Worm (Caenorhabditis elegans) whole organism, L4 larva: Measurements from ENCODE around the gene ZK856.16.

Experiments used
- D1046.2 ChIP-seq: fragments of 200-800 bp; sonication (Bioruptor generic); IDR thresholded peaks from 2 replicates; pipeline ENCODE4 v1.3.6; 2022; ENCODE audit warnings: missing genetic modification characterization, missing compliant biosample characterization
- F49E8.2 ChIP-seq: sonication (generic microtip); optimal IDR thresholded peaks from 2 replicates; lab custom pipeline; 2016; ENCODE audit warnings: missing compliant biosample characterization, mild to moderate bottlenecking, missing genetic modification characterization, borderline replicate concordance
- T20F7.1 ChIP-seq: fragments of 200-800 bp; sonication (Bioruptor generic); optimal IDR thresholded peaks from 2 replicates; lab custom pipeline; 2018; ENCODE audit warnings: mild to moderate bottlenecking, missing genetic modification characterization, missing compliant biosample characterization
- T26A8.4 ChIP-seq: fragments of 200-800 bp; sonication (Bioruptor generic); IDR thresholded peaks from 2 replicates; pipeline ENCODE4 v1.3.6; 2022; ENCODE audit warnings: missing genetic modification characterization, missing compliant biosample characterization
- Y105C5A.15 ChIP-seq: fragments of 200-800 bp; sonication (Bioruptor generic); IDR thresholded peaks from 2 replicates; pipeline ENCODE4 v1.3.6; 2022; ENCODE audit warnings: missing genetic modification characterization, missing compliant biosample characterization
- Y75B8A.6 ChIP-seq: fragments of 200-800 bp; sonication (Bioruptor generic); IDR thresholded peaks from 2 replicates; pipeline ENCODE4 v1.3.6; 2022; ENCODE audit warnings: missing genetic modification reagents, missing genetic modification characterization, missing compliant biosample characterization
- ZK337.2 ChIP-seq: fragments of 200-800 bp; sonication (Bioruptor generic); IDR thresholded peaks from 2 replicates; pipeline ENCODE4 v1.3.6; 2022; ENCODE audit warnings: missing genetic modification reagents, missing genetic modification characterization, missing compliant biosample characterization
- ZK546.5 ChIP-seq, 2 experiments: sonication (generic microtip); optimal IDR thresholded peaks; 2 replicates each; lab custom pipeline; 2017; ENCODE audit warnings: missing biosample characterization in 2 of 2, missing genetic modification characterization in 2 of 2
- aha-1 ChIP-seq: fragments of 150-350 bp; peaks from one replicate; lab custom pipeline; 2014; ENCODE audit warnings: missing biosample characterization, missing genetic modification characterization
- ama-1 ChIP-seq: fragments of 150-350 bp; optimal IDR thresholded peaks from 2 replicates; lab custom pipeline; 2014; ENCODE audit warnings: inconsistent platforms, mixed read lengths
- ceh-20 ChIP-seq: fragments of 200-800 bp; sonication (Bioruptor generic); IDR thresholded peaks from 2 replicates; pipeline ENCODE4 v1.3.6; 2022; ENCODE audit warnings: missing genetic modification reagents, missing genetic modification characterization, missing compliant biosample characterization
- ceh-28 ChIP-seq: fragments of 150-350 bp; optimal IDR thresholded peaks from 2 replicates; lab custom pipeline; 2014; ENCODE audit warnings: missing biosample characterization, missing genetic modification reagents, missing genetic modification characterization
- ceh-32 ChIP-seq: sonication (generic microtip); optimal IDR thresholded peaks from 2 replicates; lab custom pipeline; 2016; ENCODE audit warnings: mild to moderate bottlenecking, missing genetic modification characterization, missing compliant biosample characterization; ENCODE audit not compliant: poor library complexity
- cey-2 ChIP-seq: sonication (generic microtip); optimal IDR thresholded peaks from 3 replicates; lab custom pipeline; 2017; ENCODE audit warnings: missing genetic modification characterization, mild to moderate bottlenecking, missing compliant biosample characterization, antibody characterized with exemption, borderline replicate concordance; ENCODE audit not compliant: insufficient read depth
- ctbp-1 ChIP-seq: fragments of 200-800 bp; sonication (Bioruptor generic); IDR thresholded peaks from 2 replicates; pipeline ENCODE4 v1.3.6; 2022; ENCODE audit warnings: missing genetic modification reagents, missing genetic modification characterization, missing compliant biosample characterization
- daf-16 ChIP-seq, 3 experiments: sonication (generic microtip); optimal IDR thresholded peaks; 2 replicates each; lab custom pipeline; 2016 to 2017; ENCODE audit warnings: missing genetic modification characterization in 3 of 3, missing genetic modification reagents in 3 of 3, mild to moderate bottlenecking in 2 of 3, missing compliant biosample characterization in 2 of 3, missing biosample characterization in 1 of 3, moderate library complexity in 1 of 3
- daf-19 ChIP-seq: fragments of 200-800 bp; sonication (Bioruptor generic); conservative IDR thresholded peaks from 2 replicates; pipeline ENCODE4 v1.3.6; 2022; ENCODE audit warnings: missing genetic modification characterization, missing compliant biosample characterization
- daf-8 ChIP-seq: fragments of 200-800 bp; sonication (Bioruptor generic); IDR thresholded peaks from 2 replicates; pipeline ENCODE4 v1.3.6; 2022; ENCODE audit warnings: missing genetic modification characterization, missing compliant biosample characterization
- dve-1 ChIP-seq: sonication (generic microtip); optimal IDR thresholded peaks from 2 replicates; lab custom pipeline; 2017; ENCODE audit warnings: antibody characterized with exemption, mild to moderate bottlenecking, missing genetic modification characterization, missing compliant biosample characterization; ENCODE audit not compliant: insufficient read depth
- hif-1 ChIP-seq, 2 experiments: sonication (generic microtip); optimal IDR thresholded peaks; 2 replicates each; lab custom pipeline; 2016 to 2017; ENCODE audit warnings: missing compliant biosample characterization in 2 of 2, missing genetic modification characterization in 2 of 2, missing genetic modification reagents in 2 of 2, missing genotype in 2 of 2, mild to moderate bottlenecking in 1 of 2
- hlh-11 ChIP-seq: fragments of 200-800 bp; sonication (Bioruptor generic); optimal IDR thresholded peaks from 2 replicates; lab custom pipeline; 2018; ENCODE audit warnings: mild to moderate bottlenecking, missing genetic modification characterization, missing compliant biosample characterization
- hlh-30 ChIP-seq: sonication (generic microtip); optimal IDR thresholded peaks from 2 replicates; lab custom pipeline; 2017; ENCODE audit warnings: antibody characterized with exemption, mild to moderate bottlenecking, missing genetic modification characterization, missing compliant biosample characterization; ENCODE audit not compliant: insufficient read depth
- jun-1 ChIP-seq: fragments of 150-350 bp; optimal IDR thresholded peaks from 2 replicates; lab custom pipeline; 2014; ENCODE audit warnings: missing biosample characterization, missing genetic modification reagents, missing genetic modification characterization
- lim-7 ChIP-seq: fragments of 200-800 bp; sonication (Bioruptor generic); IDR thresholded peaks from 2 replicates; pipeline ENCODE4 v1.3.6; 2022; ENCODE audit warnings: missing genetic modification characterization, missing compliant biosample characterization
- lin-13 ChIP-seq: fragments of 150-350 bp; optimal IDR thresholded peaks from 2 replicates; lab custom pipeline; 2014; ENCODE audit warnings: missing biosample characterization, missing genetic modification reagents, missing genetic modification characterization
- lsy-2 ChIP-seq, 2 experiments: fragments of 150-350 bp in 1 of 2; sonication (generic microtip) in 1 of 2; optimal IDR thresholded peaks; 2 replicates each; lab custom pipeline; 2014 to 2017; ENCODE audit warnings: missing biosample characterization in 2 of 2, missing genetic modification characterization in 2 of 2
- mdt-29 ChIP-seq: fragments of 200-800 bp; sonication (Bioruptor generic); IDR thresholded peaks from 2 replicates; pipeline ENCODE4 v1.3.6; 2022; ENCODE audit warnings: missing genetic modification reagents, missing genetic modification characterization, missing compliant biosample characterization
- mes-2 ChIP-seq: sonication (generic microtip); optimal IDR thresholded peaks from 2 replicates; lab custom pipeline; 2016; ENCODE audit warnings: missing genotype, mild to moderate bottlenecking, missing genetic modification characterization, missing compliant biosample characterization; ENCODE audit not compliant: poor library complexity, severe bottlenecking
- nhr-111 ChIP-seq: fragments of 200-800 bp; sonication (Bioruptor generic); optimal IDR thresholded peaks from 2 replicates; lab custom pipeline; 2018; ENCODE audit warnings: mild to moderate bottlenecking, missing genetic modification characterization, missing compliant biosample characterization
- nhr-25 ChIP-seq: sonication (generic microtip); optimal IDR thresholded peaks from 2 replicates; lab custom pipeline; 2017; ENCODE audit warnings: missing genetic modification characterization, mild to moderate bottlenecking, missing compliant biosample characterization, antibody characterized with exemption, moderate library complexity, borderline replicate concordance; ENCODE audit not compliant: insufficient read depth
- nhr-28 ChIP-seq: fragments of 150-350 bp; optimal IDR thresholded peaks from 2 replicates; lab custom pipeline; 2014; ENCODE audit warnings: missing biosample characterization, missing genetic modification characterization
- nhr-41 ChIP-seq: fragments of 200-800 bp; sonication (Bioruptor generic); IDR thresholded peaks from 2 replicates; pipeline ENCODE4 v1.3.6; 2022; ENCODE audit warnings: missing genetic modification reagents, missing genetic modification characterization, missing compliant biosample characterization
- nhr-48 ChIP-seq: sonication (generic microtip); optimal IDR thresholded peaks from 2 replicates; lab custom pipeline; 2016; ENCODE audit warnings: mild to moderate bottlenecking, missing genetic modification characterization, missing compliant biosample characterization
- nhr-6 ChIP-seq: fragments of 150-350 bp; optimal IDR thresholded peaks from 2 replicates; lab custom pipeline; 2014; ENCODE audit warnings: missing biosample characterization, missing genetic modification characterization
- nhr-76 ChIP-seq: fragments of 150-350 bp; optimal IDR thresholded peaks from 2 replicates; lab custom pipeline; 2014; ENCODE audit warnings: missing biosample characterization, missing genetic modification characterization
- pha-4 ChIP-seq, 2 experiments: fragments of 150-350 bp in 1 of 2; fragments of 200-800 bp in 1 of 2; sonication (Bioruptor generic) in 1 of 2; IDR thresholded peaks in 1 of 2; optimal IDR thresholded peaks in 1 of 2; 2 replicates each; pipeline versions ENCODE4 v1.3.6 to Lab custom; 2014 to 2022; ENCODE audit warnings: missing genetic modification characterization in 2 of 2, missing genetic modification reagents in 2 of 2, missing biosample characterization in 1 of 2, missing compliant biosample characterization in 1 of 2
- rbr-2 ChIP-seq: sonication (generic microtip); optimal IDR thresholded peaks from 2 replicates; lab custom pipeline; 2016; ENCODE audit warnings: missing genotype, missing genetic modification characterization, missing compliant biosample characterization
- saeg-2 ChIP-seq: fragments of 200-800 bp; sonication (Bioruptor generic); IDR thresholded peaks from 2 replicates; pipeline ENCODE4 v1.3.6; 2022; ENCODE audit warnings: missing genetic modification reagents, missing genetic modification characterization, missing compliant biosample characterization
- snpc-4 ChIP-seq: fragments of 150-350 bp; optimal IDR thresholded peaks from 2 replicates; lab custom pipeline; 2014; ENCODE audit warnings: missing biosample characterization, missing genetic modification characterization
- unc-130 ChIP-seq: sonication (generic microtip); optimal IDR thresholded peaks from 2 replicates; lab custom pipeline; 2016; ENCODE audit warnings: missing genetic modification reagents, missing genetic modification characterization, missing compliant biosample characterization
- unc-62 ChIP-seq, 3 experiments: fragments of 150-350 bp in 1 of 3; sonication (generic microtip); optimal IDR thresholded peaks in 2 of 3; peaks in 1 of 3; 1 replicate in 1 of 3; 2 replicates in 2 of 3; lab custom pipeline; 2014 to 2017; ENCODE audit warnings: missing biosample characterization in 3 of 3, missing genetic modification characterization in 3 of 3, missing genetic modification reagents in 3 of 3, missing genotype in 1 of 3
- vab-7 ChIP-seq: fragments of 200-800 bp; sonication (Bioruptor generic); IDR thresholded peaks from 2 replicates; pipeline ENCODE4 v1.3.6; 2022; ENCODE audit warnings: missing genetic modification reagents, missing genetic modification characterization, missing compliant biosample characterization
- zip-11 ChIP-seq: fragments of 200-800 bp; sonication (Bioruptor generic); IDR thresholded peaks from 2 replicates; pipeline ENCODE4 v1.3.6; 2022; ENCODE audit warnings: missing genetic modification characterization, missing compliant biosample characterization
- ztf-7 ChIP-seq: fragments of 150-350 bp; optimal IDR thresholded peaks from 2 replicates; lab custom pipeline; 2014; ENCODE audit warnings: missing biosample characterization, missing genetic modification characterization

ZK856.16 gene

DNA sequence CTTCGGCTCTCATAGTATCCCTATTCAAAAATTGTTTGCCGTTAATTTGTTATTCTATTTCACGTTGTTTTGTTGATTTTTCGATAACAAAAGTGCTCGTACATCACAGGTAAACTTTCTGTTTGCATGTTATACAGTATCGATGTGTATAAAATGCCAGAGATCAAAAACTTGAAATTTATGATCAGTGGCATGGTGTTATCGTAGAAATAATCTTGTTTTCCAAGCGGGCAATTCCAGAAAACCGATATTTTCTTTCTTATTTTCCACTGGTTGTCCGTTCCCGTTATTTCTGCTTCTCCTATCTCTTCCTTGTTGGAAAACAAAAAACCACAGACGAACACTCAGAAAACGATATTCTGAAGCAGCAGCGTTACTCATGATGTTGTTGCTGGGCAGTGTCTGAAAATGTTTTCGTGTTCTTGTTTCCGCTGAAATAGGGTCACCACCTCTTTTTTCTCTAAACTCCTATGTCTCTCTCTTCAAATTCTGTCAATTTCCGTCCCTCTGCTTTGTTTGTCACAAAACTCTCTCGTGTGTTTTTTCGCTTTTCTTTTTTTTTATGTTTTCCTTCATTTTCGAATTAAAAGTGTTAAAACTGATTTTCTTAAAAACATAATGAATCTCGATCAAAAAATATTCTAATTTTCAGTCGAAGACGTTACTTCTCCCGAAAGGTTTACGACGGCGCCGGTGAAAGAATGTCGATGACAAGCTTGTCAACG, 43.0 kb upstream of the ZK856.16 start, which contains the start of gene akt-1 (continued):
- TF ChIP-seq hif-1 (tag; optimal IDR thresholded peaks at IDR 0.05; lab: Kevin White, UChicago) (no peak), nhr-6 (tag; lab: Kevin White, UChicago) (no peak), ZK337.2 (GFP tag; lab: Robert Waterston, UW) (no peak), nhr-111 (no peak), pha-4 (GFP tag; IDR thresholded peaks at IDR 0.05; lab: Robert Waterston, UW) (no peak), pha-4 (tag; optimal IDR thresholded peaks at IDR 0.05; lab: Kevin White, UChicago) (no peak), daf-16 (GFP tag; optimal IDR thresholded peaks at IDR 0.05; lab: Kevin White, UChicago) (peak in 1 of 2 experiments; percentile 48), daf-16 (tag; optimal IDR thresholded peaks at IDR 0.05; lab: Kevin White, UChicago) (peak; percentile 77), F49E8.2 (tag; lab: Kevin White, UChicago) (no peak), lim-7 (no peak), rbr-2 (tag; lab: Kevin White, UChicago) (peak; percentile 12), D1046.2 (no peak), nhr-25 (no peak)

DNA sequence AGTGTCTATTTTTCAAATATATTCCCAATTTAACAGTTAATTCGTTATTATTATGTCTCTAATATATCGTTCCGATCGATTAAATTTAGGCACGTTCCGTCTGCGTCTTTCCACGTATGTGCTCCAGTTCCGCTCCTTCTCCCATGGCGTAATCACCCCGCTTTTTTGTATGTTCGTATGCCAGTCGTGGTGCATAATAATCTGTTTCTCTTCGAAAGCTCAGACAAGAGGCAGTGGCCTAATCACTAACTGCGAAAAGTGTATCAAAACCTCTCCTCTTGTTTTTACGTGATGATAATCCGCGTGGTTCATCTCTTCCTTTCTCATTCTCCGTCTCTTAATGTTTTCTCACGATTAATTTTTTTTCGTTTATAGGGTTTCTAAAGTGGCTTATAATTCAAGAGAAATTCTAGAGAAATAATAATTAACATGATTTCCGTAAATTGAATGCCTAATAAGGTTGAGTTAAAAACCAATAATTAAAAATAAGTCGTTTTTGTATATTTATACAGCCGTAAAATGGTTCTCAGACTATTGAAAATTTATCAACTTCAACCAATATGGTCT, 42.4 kb upstream of the ZK856.16 start:
- no peak for TF ChIP-seq ztf-7 (tag; lab: Kevin White, UChicago)
- TF ChIP-seq nhr-76 = no peak
- peak; percentile 51 for TF ChIP-seq hlh-30 (tag; lab: Kevin White, UChicago)
- no peak for TF ChIP-seq unc-130 (GFP tag; lab: Kevin White, UChicago)
- TF ChIP-seq daf-19 (GFP tag; lab: Robert Waterston, UW) = no peak
- TF ChIP-seq Y105C5A.15 (GFP tag; lab: Robert Waterston, UW) = no peak
- no peak for TF ChIP-seq vab-7 (GFP tag; lab: Robert Waterston, UW)
- peak in 1 of 2 experiments; percentile 81 for TF ChIP-seq unc-62 (GFP tag; optimal IDR thresholded peaks at IDR 0.05 in 1 of 2; lab: Kevin White, UChicago)
- TF ChIP-seq unc-62 (tag; optimal IDR thresholded peaks at IDR 0.05; lab: Kevin White, UChicago) = no peak
- peak; percentile 13 for TF ChIP-seq nhr-28 (tag; lab: Kevin White, UChicago)
- peak; percentile 6 for TF ChIP-seq dve-1 (tag; lab: Kevin White, UChicago)
- no peak for TF ChIP-seq cey-2 (tag; lab: Kevin White, UChicago)
- TF ChIP-seq aha-1 (tag; lab: Kevin White, UChicago) = peak; percentile 56
- no peak for TF ChIP-seq daf-8 (GFP tag; lab: Robert Waterston, UW)
- TF ChIP-seq T20F7.1 (GFP tag; lab: Kevin White, UChicago) = no peak
- TF ChIP-seq ama-1 (lab: Kevin White, UChicago) = peak; percentile 23
- TF ChIP-seq ZK546.5 (tag; optimal IDR thresholded peaks at IDR 0.05; lab: Kevin White, UChicago) = no peak
- TF ChIP-seq ceh-20 (GFP tag; lab: Robert Waterston, UW) = no peak
- TF ChIP-seq lsy-2 (tag; optimal IDR thresholded peaks at IDR 0.05; lab: Kevin White, UChicago) = peak in 1 of 2 experiments; percentile 25
- no peak for TF ChIP-seq lin-13 (GFP tag; lab: Kevin White, UChicago)
- TF ChIP-seq nhr-25 = no peak

DNA sequence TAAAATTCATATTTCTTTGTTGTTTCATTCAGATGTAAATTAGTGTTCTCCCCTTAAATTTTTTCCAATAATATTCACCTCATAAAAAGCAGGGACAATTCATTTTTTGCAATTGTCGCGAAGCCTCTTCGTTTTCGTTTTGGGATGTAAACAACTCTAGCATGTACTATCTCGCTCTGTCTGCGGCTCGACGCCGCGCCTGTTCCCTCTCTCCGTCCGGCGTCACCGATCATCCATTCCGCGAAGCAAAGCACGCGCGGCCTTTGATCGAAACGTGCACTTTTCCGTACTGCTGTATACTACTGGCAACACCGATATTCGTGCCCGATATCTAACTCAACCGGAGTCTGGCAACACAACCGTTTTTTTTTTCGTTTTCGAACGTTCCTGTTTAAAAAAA, 41.6 kb upstream of the ZK856.16 start:
- TF ChIP-seq nhr-41 (GFP tag; lab: Robert Waterston, UW) (no peak), mes-2 (peak; percentile 39), ctbp-1 (GFP tag; lab: Robert Waterston, UW) (no peak), nhr-25 (no peak), zip-11 (GFP tag; lab: Robert Waterston, UW) (no peak), mdt-29 (GFP tag; lab: Robert Waterston, UW) (no peak), ztf-7 (tag; lab: Kevin White, UChicago) (no peak), T26A8.4 (GFP tag; lab: Robert Waterston, UW) (peak; percentile 33; the same call in 1 of the 2 replicates), Y75B8A.6 (GFP tag; lab: Robert Waterston, UW) (no peak), vab-7 (GFP tag; lab: Robert Waterston, UW) (no peak), ceh-32 (tag; lab: Kevin White, UChicago) (no peak), snpc-4 (no peak), nhr-48 (tag; lab: Kevin White, UChicago) (no peak), saeg-2 (GFP tag; lab: Robert Waterston, UW) (no peak), ceh-28 (tag; lab: Kevin White, UChicago) (no peak), jun-1 (tag; lab: Kevin White, UChicago) (no peak), hlh-11 (peak; percentile 65)
